Worm (Caenorhabditis elegans) whole organism, L1 larva: Measurements from ENCODE around the gene elo-3.

Experiments used
- C16A3.4 ChIP-seq: fragments of 150-350 bp; optimal IDR thresholded peaks from 2 replicates; lab custom pipeline; 2014; ENCODE audit warnings: missing biosample characterization, missing genetic modification characterization
- nhr-28 ChIP-seq: fragments of 150-350 bp; optimal IDR thresholded peaks from 2 replicates; lab custom pipeline; 2014; ENCODE audit warnings: missing biosample characterization, missing genetic modification characterization
- nhr-76 ChIP-seq: sonication (generic microtip); optimal IDR thresholded peaks from 2 replicates; lab custom pipeline; 2017; ENCODE audit warnings: missing biosample characterization, missing genetic modification characterization
- nhr-77 ChIP-seq: fragments of 150-350 bp; optimal IDR thresholded peaks from 2 replicates; lab custom pipeline; 2014; ENCODE audit warnings: missing biosample characterization, missing genetic modification characterization
- unc-62 ChIP-seq: fragments of 150-350 bp; optimal IDR thresholded peaks from 2 replicates; lab custom pipeline; 2014; ENCODE audit warnings: missing biosample characterization, missing genetic modification reagents, missing genetic modification characterization
- zag-1 ChIP-seq: fragments of 150-350 bp; optimal IDR thresholded peaks from 2 replicates; lab custom pipeline; 2014; ENCODE audit warnings: missing biosample characterization, missing genetic modification characterization
- ztf-4 ChIP-seq: fragments of 150-350 bp; optimal IDR thresholded peaks from 2 replicates; lab custom pipeline; 2014; ENCODE audit warnings: missing biosample characterization, missing genetic modification characterization

DNA sequence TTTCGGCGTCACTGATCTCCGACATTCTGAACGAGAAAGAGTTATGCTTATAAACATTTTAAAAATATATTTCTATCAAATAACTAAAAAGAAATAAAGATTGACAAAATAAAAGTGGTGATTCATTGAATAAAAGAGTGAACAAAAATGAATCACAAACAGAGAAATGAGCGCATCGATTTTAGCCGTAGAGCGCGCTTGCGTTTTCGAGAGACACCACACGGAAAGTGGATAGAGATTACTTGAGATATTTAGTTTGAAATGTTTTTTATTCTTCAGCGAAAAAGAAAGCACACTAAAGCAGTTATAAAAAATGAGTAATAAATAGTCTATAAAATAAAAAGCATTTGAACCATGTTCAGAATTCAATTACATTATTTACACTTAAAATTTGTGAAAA, 7.3 kb upstream of the elo-3 start, which contains the start of gene cap-1:
- TF ChIP-seq nhr-76 (tag; lab: Kevin White, UChicago) (no peak), nhr-77 (tag; lab: Kevin White, UChicago) (peak; percentile 49), zag-1 (tag; lab: Kevin White, UChicago) (no peak), ztf-4 (tag; lab: Kevin White, UChicago) (no peak), unc-62 (GFP tag; lab: Kevin White, UChicago) (no peak), nhr-28 (tag; lab: Kevin White, UChicago) (no peak), C16A3.4 (peak; percentile 82)
